Worm (Caenorhabditis elegans) whole organism, mixed stage, embryonic: ENCODE results near the gene K04G7.1.

Experiments used
- ceh-39 ChIP-seq: fragments of 150-350 bp; optimal IDR thresholded peaks from 2 replicates; lab custom pipeline; 2014; ENCODE audit warnings: missing biosample characterization, missing genetic modification characterization
- ham-2 ChIP-seq: fragments of 200-800 bp; sonication (Bioruptor generic); optimal IDR thresholded peaks from 2 replicates; lab custom pipeline; 2018; ENCODE audit warnings: mild to moderate bottlenecking, missing genetic modification characterization, missing compliant biosample characterization
- lin-13 ChIP-seq: fragments of 150-350 bp; optimal IDR thresholded peaks from 2 replicates; lab custom pipeline; 2014; ENCODE audit warnings: missing biosample characterization, missing genetic modification characterization
- nhr-12 ChIP-seq: fragments of 150-350 bp; optimal IDR thresholded peaks from 2 replicates; lab custom pipeline; 2014; ENCODE audit warnings: missing biosample characterization, missing genetic modification characterization
- pha-4 ChIP-seq: fragments of 150-350 bp; optimal IDR thresholded peaks from 2 replicates; lab custom pipeline; 2018; ENCODE audit warnings: missing biosample characterization, missing genetic modification reagents, missing genetic modification characterization
- snpc-4 ChIP-seq: fragments of 150-350 bp; optimal IDR thresholded peaks from 2 replicates; lab custom pipeline; 2014; ENCODE audit warnings: missing biosample characterization, missing genetic modification characterization

DNA sequence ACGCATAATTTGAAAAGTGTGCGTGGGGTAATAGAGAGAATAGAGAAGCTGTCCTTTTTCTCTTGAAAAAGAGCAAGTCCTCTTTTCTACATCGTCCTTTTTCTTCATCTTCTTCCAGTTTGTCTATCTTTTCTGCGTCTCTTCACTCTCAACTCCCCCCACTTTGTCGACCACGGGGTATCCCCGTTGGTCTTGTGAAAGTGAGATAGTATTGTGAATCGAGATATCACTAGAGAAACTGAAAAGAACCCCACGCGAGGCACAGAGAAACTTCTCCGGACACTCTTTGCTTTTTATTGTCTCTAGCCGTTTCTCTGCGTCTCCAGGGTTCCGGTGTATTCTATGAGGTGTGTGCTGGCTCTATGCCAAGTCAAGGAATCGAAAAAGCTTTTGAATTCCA, 6.9 kb upstream of the K04G7.1 start:
- TF ChIP-seq ceh-39 (tag; lab: Kevin White, UChicago) (peak; percentile 70), ham-2 (GFP tag; lab: Kevin White, UChicago) (peak; percentile 71), lin-13 (no peak), pha-4 (tag; lab: Kevin White, UChicago) (peak; percentile 73), nhr-12 (tag; lab: Kevin White, UChicago) (no peak), snpc-4 (no peak)
